Worm (Caenorhabditis elegans) whole organism, L1 larva: ENCODE measurements around the gene cbd-1.
A peak's percentile ranks its signal among the peaks of the same experiment; 100 is the strongest.

Source experiments
- C16A3.4 ChIP-seq: fragments of 150-350 bp; optimal IDR thresholded peaks from 2 replicates; lab custom pipeline; 2014; ENCODE audit warnings: missing biosample characterization, missing genetic modification characterization
- aly-2 ChIP-seq: fragments of 150-350 bp; optimal IDR thresholded peaks from 2 replicates; lab custom pipeline; 2014; ENCODE audit warnings: missing biosample characterization, missing genetic modification characterization
- ama-1 ChIP-seq: fragments of 150-350 bp; optimal IDR thresholded peaks from 2 replicates; lab custom pipeline; 2014
- blmp-1 ChIP-seq: fragments of 150-350 bp; optimal IDR thresholded peaks from 2 replicates; lab custom pipeline; 2014; ENCODE audit warnings: missing biosample characterization, missing genetic modification characterization
- ceh-82 ChIP-seq, 3 experiments: fragments of 150-350 bp in 1 of 3; sonication (generic microtip) in 2 of 3; optimal IDR thresholded peaks; 2 replicates each; lab custom pipeline; 2014 to 2017; ENCODE audit warnings: missing biosample characterization in 3 of 3, missing genetic modification characterization in 3 of 3
- ceh-90 ChIP-seq: sonication (generic microtip); optimal IDR thresholded peaks from 2 replicates; lab custom pipeline; 2016; ENCODE audit warnings: missing genetic modification characterization, missing compliant biosample characterization
- ces-1 ChIP-seq: fragments of 150-350 bp; optimal IDR thresholded peaks from 2 replicates; lab custom pipeline; 2014; ENCODE audit warnings: missing biosample characterization, missing genetic modification reagents, missing genetic modification characterization
- dpl-1 ChIP-seq, 3 experiments: fragments of 150-350 bp in 2 of 3; sonication (generic microtip) in 1 of 3; optimal IDR thresholded peaks; 2 replicates each; lab custom pipeline; 2014 to 2017; ENCODE audit warnings: missing biosample characterization in 3 of 3, missing genetic modification characterization in 3 of 3, missing genetic modification reagents in 3 of 3
- efl-1 ChIP-seq, 4 experiments: fragments of 150-350 bp; optimal IDR thresholded peaks in 3 of 4; peaks in 1 of 4; 1 replicate in 1 of 4; 2 replicates in 3 of 4; lab custom pipeline; 2014; ENCODE audit warnings: missing biosample characterization in 2 of 4, missing genetic modification characterization in 2 of 4, missing genetic modification reagents in 2 of 4
- egl-13 ChIP-seq: sonication (generic microtip); optimal IDR thresholded peaks from 2 replicates; lab custom pipeline; 2016; ENCODE audit warnings: missing genotype, missing genetic modification reagents, missing genetic modification characterization, missing compliant biosample characterization
- egl-27 ChIP-seq, 2 experiments: fragments of 150-350 bp in 1 of 2; sonication (generic microtip); optimal IDR thresholded peaks; 3 replicates each; lab custom pipeline; 2017 to 2018; ENCODE audit warnings: missing biosample characterization in 2 of 2, missing genetic modification characterization in 2 of 2, missing genetic modification reagents in 2 of 2
- fkh-4 ChIP-seq: sonication (generic microtip); optimal IDR thresholded peaks from 2 replicates; lab custom pipeline; 2016; ENCODE audit warnings: missing compliant biosample characterization, missing genetic modification characterization, borderline replicate concordance
- fos-1 ChIP-seq: fragments of 150-350 bp; optimal IDR thresholded peaks from 2 replicates; lab custom pipeline; 2014; ENCODE audit warnings: missing biosample characterization, missing genetic modification characterization
- grh-1 ChIP-seq: fragments of 200-800 bp; sonication (Bioruptor generic); IDR thresholded peaks from 2 replicates; pipeline ENCODE4 v1.3.6; 2022; ENCODE audit warnings: missing genetic modification reagents, missing genetic modification characterization, missing compliant biosample characterization
- hlh-4 ChIP-seq: sonication (generic microtip); optimal IDR thresholded peaks from 2 replicates; lab custom pipeline; 2016; ENCODE audit warnings: mild to moderate bottlenecking, missing genetic modification characterization, missing compliant biosample characterization
- irx-1 ChIP-seq: sonication (generic microtip); optimal IDR thresholded peaks from 2 replicates; lab custom pipeline; 2016; ENCODE audit warnings: missing genetic modification characterization, missing compliant biosample characterization
- isw-1 ChIP-seq: fragments of 200-800 bp; sonication (Bioruptor generic); IDR thresholded peaks from 2 replicates; pipeline ENCODE4 v1.3.6; 2022; ENCODE audit warnings: missing genetic modification characterization, missing compliant biosample characterization
- lin-15B ChIP-seq: fragments of 150-350 bp; sonication (generic microtip); optimal IDR thresholded peaks from 3 replicates; lab custom pipeline; 2014; ENCODE audit warnings: missing biosample characterization, missing genetic modification characterization
- lin-35 ChIP-seq, 2 experiments: fragments of 150-350 bp; optimal IDR thresholded peaks; 2 replicates each; lab custom pipeline; 2014; ENCODE audit warnings: missing biosample characterization in 2 of 2, missing genetic modification characterization in 2 of 2, missing genetic modification reagents in 2 of 2
- mab-9 ChIP-seq: fragments of 200-800 bp; sonication (Bioruptor generic); IDR thresholded peaks from 2 replicates; pipeline ENCODE4 v1.3.6; 2022; ENCODE audit warnings: missing genetic modification reagents, missing genetic modification characterization, missing compliant biosample characterization
- nhr-28 ChIP-seq: fragments of 150-350 bp; optimal IDR thresholded peaks from 2 replicates; lab custom pipeline; 2014; ENCODE audit warnings: missing biosample characterization, missing genetic modification characterization
- nhr-76 ChIP-seq: sonication (generic microtip); optimal IDR thresholded peaks from 2 replicates; lab custom pipeline; 2017; ENCODE audit warnings: missing biosample characterization, missing genetic modification characterization
- rnt-1 ChIP-seq: sonication (generic microtip); optimal IDR thresholded peaks from 2 replicates; lab custom pipeline; 2016; ENCODE audit warnings: mild to moderate bottlenecking, missing genetic modification characterization, moderate library complexity, missing compliant biosample characterization
- skn-1 ChIP-seq: fragments of 150-350 bp; optimal IDR thresholded peaks from 2 replicates; lab custom pipeline; 2014; ENCODE audit warnings: missing biosample characterization, missing genetic modification characterization
- snpc-4 ChIP-seq: fragments of 150-350 bp; optimal IDR thresholded peaks from 2 replicates; lab custom pipeline; 2014; ENCODE audit warnings: missing biosample characterization, missing genetic modification characterization
- tlp-1 ChIP-seq: fragments of 150-350 bp; optimal IDR thresholded peaks from 2 replicates; lab custom pipeline; 2014; ENCODE audit warnings: missing biosample characterization, missing genetic modification characterization
- unc-130 ChIP-seq: fragments of 150-350 bp; optimal IDR thresholded peaks from 2 replicates; lab custom pipeline; 2017; ENCODE audit warnings: missing biosample characterization, missing genetic modification characterization, inconsistent platforms
- unc-30 ChIP-seq: sonication (generic microtip); optimal IDR thresholded peaks from 2 replicates; lab custom pipeline; 2017; ENCODE audit warnings: missing biosample characterization, missing genetic modification characterization
- unc-62 ChIP-seq: fragments of 150-350 bp; optimal IDR thresholded peaks from 2 replicates; lab custom pipeline; 2014; ENCODE audit warnings: missing biosample characterization, missing genetic modification reagents, missing genetic modification characterization
- unc-98 ChIP-seq: fragments of 200-800 bp; sonication (Bioruptor generic); IDR thresholded peaks from 2 replicates; pipeline ENCODE4 v1.3.6; 2022; ENCODE audit warnings: missing genetic modification characterization, missing compliant biosample characterization
- xbp-1 ChIP-seq: sonication (generic microtip); optimal IDR thresholded peaks from 2 replicates; lab custom pipeline; 2016; ENCODE audit warnings: missing genetic modification characterization, missing compliant biosample characterization
- zag-1 ChIP-seq: fragments of 150-350 bp; optimal IDR thresholded peaks from 2 replicates; lab custom pipeline; 2014; ENCODE audit warnings: missing biosample characterization, missing genetic modification characterization
- ztf-4 ChIP-seq: fragments of 150-350 bp; optimal IDR thresholded peaks from 2 replicates; lab custom pipeline; 2014; ENCODE audit warnings: missing biosample characterization, missing genetic modification characterization

cbd-1 gene

DNA sequence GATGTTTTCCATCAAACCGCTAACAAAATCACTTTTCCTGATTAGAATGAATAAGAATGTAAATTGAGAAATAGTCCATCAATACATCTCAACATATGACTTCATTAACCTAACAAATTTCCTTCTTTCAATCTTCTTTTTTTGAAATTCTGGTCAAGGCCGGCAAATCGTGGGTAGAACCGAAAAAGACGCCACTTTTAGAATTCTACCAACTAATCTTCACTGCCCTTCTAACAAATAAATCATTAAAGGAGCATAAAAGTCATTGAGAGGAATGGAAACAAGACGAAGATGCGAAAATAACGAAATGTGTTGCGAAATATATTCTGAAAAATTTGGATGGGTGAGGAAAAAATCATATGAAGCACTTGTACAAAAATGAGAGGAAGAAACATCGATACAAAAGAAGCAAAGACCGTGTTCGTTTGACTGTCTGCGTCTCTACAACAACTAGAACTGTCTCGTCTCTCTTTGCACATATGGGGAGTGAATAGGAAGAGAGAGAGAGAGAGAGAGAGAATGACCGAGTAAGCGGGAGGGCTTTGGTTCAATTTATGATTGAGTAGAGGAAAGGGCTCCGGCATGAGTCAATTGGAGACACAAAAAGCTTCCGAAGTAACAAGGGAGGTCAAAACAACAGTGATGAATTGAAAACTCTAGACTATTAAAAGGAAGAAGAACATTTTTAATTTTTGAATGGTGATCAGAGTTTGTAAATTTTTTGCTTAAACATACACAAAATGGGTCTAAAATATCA, 8.8 kb upstream of the cbd-1 start (continued):
- TF ChIP-seq unc-30 (tag; lab: Kevin White, UChicago) (no peak), mab-9 (no peak), egl-13 (tag; lab: Kevin White, UChicago) (no peak)

DNA sequence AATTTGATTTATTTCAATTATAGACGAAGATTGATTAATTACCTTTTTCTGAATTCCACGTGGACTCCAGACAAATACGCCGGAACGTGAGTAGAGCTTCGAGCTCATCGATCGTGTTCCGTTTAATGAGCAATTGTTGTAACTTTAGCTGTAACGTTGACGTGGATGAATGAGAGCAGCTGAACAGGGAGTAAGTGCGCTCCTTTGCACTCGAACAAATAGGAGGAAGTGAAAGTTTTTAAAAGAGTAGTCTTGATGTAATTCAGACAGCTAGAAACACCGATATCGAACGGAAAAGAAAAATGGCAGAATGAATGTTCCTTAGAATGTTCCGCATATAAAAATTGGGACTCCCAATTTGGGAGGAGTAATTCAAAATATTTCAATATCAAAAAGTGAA, 1.1 kb upstream of the cbd-1 start, which contains the start of gene sec-31:
TSS of gene sec-31 (minus strand) at position 148 of the 400 bp plus-strand sequence.
- TF ChIP-seq efl-1 (optimal IDR thresholded peaks at IDR 0.05; lab: Kevin White, UChicago) (peak; percentile 33 to 71), efl-1 (GFP tag; optimal IDR thresholded peaks at IDR 0.05 in 1 of 2; lab: Kevin White, UChicago) (peak; percentile 74 to 98), unc-62 (GFP tag; lab: Kevin White, UChicago) (no peak), blmp-1 (peak; percentile 97), dpl-1 (GFP tag; optimal IDR thresholded peaks at IDR 0.05; lab: Kevin White, UChicago) (peak; percentile 28 to 74 (median 66)), rnt-1 (tag; lab: Kevin White, UChicago) (peak; percentile 28), unc-130 (tag; lab: Kevin White, UChicago) (no peak), lin-35 (GFP tag; optimal IDR thresholded peaks at IDR 0.05; lab: Kevin White, UChicago) (peak; percentile 49 to 85), C16A3.4 (tag; lab: Kevin White, UChicago) (peak; percentile 21), unc-98 (no peak), skn-1 (tag; lab: Kevin White, UChicago) (peak; percentile 25), xbp-1 (tag; lab: Kevin White, UChicago) (peak; percentile 26)
- TF ChIP-seq, all 84 proteins: peak for 8

DNA sequence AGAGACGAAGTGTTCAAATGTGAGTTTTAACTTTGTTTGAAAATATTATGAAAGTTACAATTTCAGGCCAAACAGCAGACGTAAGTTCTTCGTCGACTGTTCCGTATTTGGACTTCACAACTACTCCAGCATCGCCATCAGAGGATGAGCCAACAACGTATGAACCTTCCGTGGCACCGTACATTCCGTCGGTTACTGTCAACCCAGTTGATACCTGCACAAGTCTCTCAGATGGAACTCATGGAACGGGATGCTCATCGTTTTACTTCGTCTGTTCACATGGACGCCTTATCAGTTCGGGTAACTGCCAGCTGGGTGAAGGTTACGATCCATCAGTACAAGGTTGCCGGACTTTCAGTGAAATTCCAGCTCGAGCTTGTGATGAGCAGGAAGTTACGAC, 2.9 kb downstream of the cbd-1 start:
- TF ChIP-seq hlh-4 (tag; lab: Kevin White, UChicago) (no peak), grh-1 (GFP tag; lab: Robert Waterston, UW) (no peak), egl-13 (tag; lab: Kevin White, UChicago) (no peak), ceh-90 (no peak), snpc-4 (tag; lab: Kevin White, UChicago) (no peak), zag-1 (tag; lab: Kevin White, UChicago) (no peak), fkh-4 (tag; lab: Kevin White, UChicago) (no peak), ces-1 (GFP tag; lab: Kevin White, UChicago) (no peak), aly-2 (no peak)
- TF ChIP-seq, all 84 proteins: peak for 0

DNA sequence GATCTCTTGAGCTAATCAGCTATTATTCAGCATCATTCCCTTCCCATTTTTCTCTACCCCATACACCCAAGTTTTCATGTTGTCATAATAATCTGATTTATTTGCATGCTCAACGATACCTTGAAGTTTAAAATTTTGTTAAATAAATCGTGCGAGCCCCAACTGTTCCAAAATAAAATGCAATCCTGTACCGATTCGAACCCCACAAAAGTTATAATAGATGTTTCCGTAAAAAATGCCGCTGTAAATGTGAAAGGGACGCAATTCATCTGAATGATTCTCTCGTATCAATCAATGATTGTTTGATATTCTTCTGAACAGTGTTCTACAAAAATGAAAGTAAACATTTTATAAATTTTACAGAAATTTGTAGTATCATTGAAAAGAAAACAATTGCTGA, 4.6 kb downstream of the cbd-1 start:
- TF ChIP-seq tlp-1 (tag; lab: Kevin White, UChicago) (no peak), fos-1 (tag; lab: Kevin White, UChicago) (no peak), lin-15B (tag; lab: Kevin White, UChicago) (no peak), mab-9 (no peak), irx-1 (tag; lab: Kevin White, UChicago) (no peak), ama-1 (lab: Kevin White, UChicago) (no peak), ztf-4 (no peak), nhr-76 (tag; lab: Kevin White, UChicago) (no peak), ceh-82 (tag; optimal IDR thresholded peaks at IDR 0.05; lab: Kevin White, UChicago) (no peak)
- TF ChIP-seq, all 84 proteins: peak for 0

DNA sequence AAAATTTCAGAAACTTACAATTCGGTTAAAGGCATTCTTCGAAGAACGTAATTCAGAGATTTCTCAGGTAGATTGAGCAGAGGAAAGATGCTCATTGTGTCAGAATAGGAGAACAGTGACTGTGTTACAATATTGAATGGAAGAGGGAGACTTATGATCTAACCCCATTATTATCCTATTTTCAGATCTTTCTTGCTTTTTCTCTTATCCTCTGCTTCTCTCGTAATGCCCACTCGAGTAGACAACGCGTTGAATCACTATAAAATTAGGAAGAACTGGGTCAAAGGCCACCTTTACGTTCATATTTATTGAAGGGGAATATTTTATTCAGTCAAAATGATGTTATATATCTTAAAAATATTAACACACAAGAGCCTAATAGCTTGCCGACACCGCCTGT, 6.5 kb downstream of the cbd-1 start, which contains the start of gene fbxb-76:
TSS of gene fbxb-76 (minus strand) at position 101 of the 400 bp plus-strand sequence.
- TF ChIP-seq snpc-4 (tag; lab: Kevin White, UChicago) (no peak), isw-1 (no peak), efl-1 (optimal IDR thresholded peaks at IDR 0.05; lab: Kevin White, UChicago) (no peak), efl-1 (GFP tag; optimal IDR thresholded peaks at IDR 0.05 in 1 of 2; lab: Kevin White, UChicago) (peak in 1 of 2 experiments; percentile 0), nhr-28 (tag; lab: Kevin White, UChicago) (no peak), aly-2 (no peak), ztf-4 (no peak), egl-27 (tag; optimal IDR thresholded peaks at IDR 0.05; lab: Kevin White, UChicago) (no peak)
